Fruit fly (Drosophila melanogaster): ENCODE results near the gene CG45099.

dm6 chr3R:22040400-22040799 lies 6.3 kb upstream of the CG45099 start:
- TF ChIP-seq CG8478 (optimal IDR thresholded peaks at IDR 0.05) (no peak), CTCF (optimal IDR thresholded peaks at IDR 0.05) (no peak)

Data from S2 (cell line).